Worm (Caenorhabditis elegans): ENCODE results near the gene cal-1.

The cal-1 gene

ce11 chrV:12555872-12556271, 38.8 kb upstream of the cal-1 start:
- TF ChIP-seq nhr-23 (tag; optimal IDR thresholded peaks at IDR 0.05) (peak; percentile 74), ceh-28 (tag; optimal IDR thresholded peaks at IDR 0.05) (no peak), nhr-25 (tag; optimal IDR thresholded peaks at IDR 0.05) (peak; percentile 57), fos-1 (tag; optimal IDR thresholded peaks at IDR 0.05) (no peak), nhr-43 (tag; optimal IDR thresholded peaks at IDR 0.05; ENCODE audit: poor library complexity, severe bottlenecking) (peak; percentile 42)

- no peak for TF ChIP-seq ceh-82 (tag; optimal IDR thresholded peaks at IDR 0.05)
- TF ChIP-seq unc-39 (tag; optimal IDR thresholded peaks at IDR 0.05): no peak
- no peak for TF ChIP-seq elt-1 (tag; optimal IDR thresholded peaks at IDR 0.05)
- no peak for TF ChIP-seq nhr-12 (tag; optimal IDR thresholded peaks at IDR 0.05)
- TF ChIP-seq skn-1 (tag; optimal IDR thresholded peaks at IDR 0.05): no peak
- TF ChIP-seq ceh-9 (tag; optimal IDR thresholded peaks at IDR 0.05): no peak
- peak; percentile 37 for TF ChIP-seq tbx-2 (tag; optimal IDR thresholded peaks at IDR 0.05)
- no peak for TF ChIP-seq nhr-77 (tag; optimal IDR thresholded peaks at IDR 0.05)
- TF ChIP-seq elt-3 (tag; optimal IDR thresholded peaks at IDR 0.05): peak; percentile 52 to 84 (median 84)
- TF ChIP-seq pqm-1 (tag; optimal IDR thresholded peaks at IDR 0.05): no peak
- TF ChIP-seq nhr-23 (tag; optimal IDR thresholded peaks at IDR 0.05): peak; percentile 77
- no peak for TF ChIP-seq nhr-28 (tag; optimal IDR thresholded peaks at IDR 0.05)
- no peak for TF ChIP-seq egl-27 (tag; optimal IDR thresholded peaks at IDR 0.05)
- TF ChIP-seq nhr-237 (tag; optimal IDR thresholded peaks at IDR 0.05): no peak
- TF ChIP-seq egl-5 (tag; optimal IDR thresholded peaks at IDR 0.05): no peak
- no peak for TF ChIP-seq lsy-12 (tag; optimal IDR thresholded peaks at IDR 0.05)
- TF ChIP-seq snpc-4 (tag; optimal IDR thresholded peaks at IDR 0.05): no peak
- TF ChIP-seq nhr-25 (tag; optimal IDR thresholded peaks at IDR 0.05): peak; percentile 58
- no peak for TF ChIP-seq pha-4 (tag; optimal IDR thresholded peaks at IDR 0.05)
- no peak for TF ChIP-seq zag-1 (tag; optimal IDR thresholded peaks at IDR 0.05)
- TF ChIP-seq mml-1 (tag; optimal IDR thresholded peaks at IDR 0.05): no peak
- TF ChIP-seq lin-39 (tag; optimal IDR thresholded peaks at IDR 0.05): no peak
- no peak for TF ChIP-seq nhr-67 (tag; optimal IDR thresholded peaks at IDR 0.05)
- no peak for TF ChIP-seq sea-2 (GFP tag; optimal IDR thresholded peaks at IDR 0.05)
- no peak for TF ChIP-seq nfya-1 (tag; optimal IDR thresholded peaks at IDR 0.05; ENCODE audit: insufficient read depth)
- no peak for TF ChIP-seq ZK546.5 (tag; optimal IDR thresholded peaks at IDR 0.05)
- peak; percentile 34 for TF ChIP-seq R02D3.7 (tag; optimal IDR thresholded peaks at IDR 0.05)
- TF ChIP-seq ama-1 (optimal IDR thresholded peaks at IDR 0.05): peak; percentile 4
- no peak for TF ChIP-seq unc-62 (GFP tag; optimal IDR thresholded peaks at IDR 0.05)
- peak; percentile 42 for TF ChIP-seq ceh-28 (tag; optimal IDR thresholded peaks at IDR 0.05)
- TF ChIP-seq fkh-10 (GFP tag; optimal IDR thresholded peaks at IDR 0.05): no peak
- no peak for TF ChIP-seq nhr-76 (tag; optimal IDR thresholded peaks at IDR 0.05)
- TF ChIP-seq hmg-11 (tag; optimal IDR thresholded peaks at IDR 0.05): no peak
- no peak for TF ChIP-seq lin-15B (tag; optimal IDR thresholded peaks at IDR 0.05)
- TF ChIP-seq fkh-2 (tag; optimal IDR thresholded peaks at IDR 0.05): no peak
- no peak for TF ChIP-seq eor-1 (tag; optimal IDR thresholded peaks at IDR 0.05)
- no peak for TF ChIP-seq ztf-4 (tag; optimal IDR thresholded peaks at IDR 0.05)
- TF ChIP-seq nhr-11 (tag; optimal IDR thresholded peaks at IDR 0.05): no peak
- TF ChIP-seq nhr-43 (tag; optimal IDR thresholded peaks at IDR 0.05; ENCODE audit: poor library complexity, severe bottlenecking): peak; percentile 63
- TF ChIP-seq aly-2 (tag; optimal IDR thresholded peaks at IDR 0.05): no peak
- no peak for TF ChIP-seq daf-12 (tag; optimal IDR thresholded peaks at IDR 0.05)
- no peak for TF ChIP-seq fos-1 (tag; optimal IDR thresholded peaks at IDR 0.05)
- TF ChIP-seq ceh-16 (tag; optimal IDR thresholded peaks at IDR 0.05): no peak
- TF ChIP-seq elt-2 (tag; optimal IDR thresholded peaks at IDR 0.05): no peak
- TF ChIP-seq mdl-1 (tag; optimal IDR thresholded peaks at IDR 0.05): no peak
Measured at ce11 chrV:12554172-12555031, 37.4 kb upstream of the cal-1 start.

Data from whole organism, L3 larva.